Worm (Caenorhabditis elegans) whole organism, dauer: ENCODE measurements around the gene picc-1.
"Not testable (repeated sequence)": the region's sequence is repeated elsewhere in the genome, so short reads cannot be mapped to it uniquely, and the experiment has no call there.

ENCODE experiments used
- unc-62 ChIP-seq: sonication (generic microtip); optimal IDR thresholded peaks from 2 replicates; lab custom pipeline; 2017; ENCODE audit warnings: missing biosample characterization, missing genetic modification reagents, missing genetic modification characterization

The picc-1 gene

ce11 chrV:6051159-6051558 is 32.4 kb downstream of the picc-1 start, which contains the start of gene jamp-1:
TSS of gene jamp-1 (minus strand) at chrV:6051259.
- TF ChIP-seq unc-62 (GFP tag; lab: Kevin White, UChicago), result no peak

DNA sequence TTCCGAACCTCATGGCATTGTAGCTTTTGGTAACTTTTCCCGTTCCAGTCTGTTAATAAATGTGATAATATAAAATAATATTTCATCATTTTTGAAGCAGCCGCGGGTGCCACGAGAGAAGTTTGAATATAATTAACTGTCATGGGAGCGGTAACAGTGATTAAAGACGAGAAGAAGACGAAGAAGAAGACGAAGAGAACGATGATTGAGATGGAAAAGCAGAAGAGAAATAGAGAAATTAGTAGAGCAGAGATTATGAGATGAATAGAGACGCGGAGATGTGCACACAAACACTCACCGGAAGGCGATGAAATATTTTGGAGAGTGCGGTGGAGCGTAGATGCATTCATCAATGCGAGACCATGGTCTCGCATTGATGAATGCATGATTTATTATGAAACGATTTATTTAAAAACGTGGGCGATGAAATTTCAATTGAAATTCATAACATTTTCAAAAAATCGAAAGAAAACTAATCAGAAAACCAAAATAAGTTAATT is 34.4 kb downstream of the picc-1 start, which contains the start of gene seip-1:
Gene seip-1 (minus strand): TSS at position 51 of the 500 bp plus-strand sequence.
- no peak for TF ChIP-seq unc-62 (GFP tag; lab: Kevin White, UChicago)

DNA sequence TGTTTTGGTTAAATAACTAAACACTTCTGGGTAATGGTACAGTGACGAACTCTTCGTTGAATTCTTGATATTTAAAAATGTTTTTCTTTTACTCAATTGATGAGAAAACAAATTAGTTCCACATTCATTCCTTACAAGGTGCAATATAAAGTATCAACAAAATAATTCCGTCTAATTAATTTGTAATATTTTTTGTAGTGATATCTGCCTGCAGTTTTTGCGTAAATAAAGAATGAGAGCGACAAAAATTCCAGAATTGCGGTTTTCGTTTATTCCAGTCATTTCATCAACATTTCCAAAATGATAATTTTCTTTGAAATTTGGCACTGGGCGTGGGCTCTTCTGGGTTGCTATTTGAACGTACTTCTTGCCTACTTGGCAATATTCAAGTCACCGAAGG is 36.5 kb downstream of the picc-1 start, which contains the start of gene srd-20:
Gene srd-20 (plus strand): TSS at position 301 of the 400 bp plus-strand sequence.
- no peak for TF ChIP-seq unc-62 (GFP tag; lab: Kevin White, UChicago)

DNA sequence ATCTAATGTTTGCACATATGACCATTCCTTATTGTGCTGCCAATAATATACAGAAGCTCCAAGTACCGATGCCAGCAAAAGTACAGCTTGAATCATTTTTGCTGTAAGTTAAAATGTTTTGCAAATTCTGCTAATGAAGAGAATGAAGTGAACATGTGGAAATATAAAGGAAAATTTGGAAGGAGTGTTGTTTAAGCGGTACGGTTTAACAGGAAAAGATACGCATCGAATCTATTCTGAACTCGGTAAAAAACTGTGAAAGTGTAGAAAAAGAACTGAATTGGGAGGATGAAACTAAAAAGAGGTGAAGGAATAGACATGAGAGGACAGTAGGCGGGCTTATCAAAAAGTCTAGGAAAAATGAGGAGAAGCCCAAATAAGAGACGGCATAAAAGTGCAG is 44.5 kb downstream of the picc-1 start, which contains the start of gene Y38A10A.2:
Gene Y38A10A.2 (minus strand): TSS at position 101 of the 400 bp plus-strand sequence.
- no peak for TF ChIP-seq unc-62 (GFP tag; lab: Kevin White, UChicago)

DNA sequence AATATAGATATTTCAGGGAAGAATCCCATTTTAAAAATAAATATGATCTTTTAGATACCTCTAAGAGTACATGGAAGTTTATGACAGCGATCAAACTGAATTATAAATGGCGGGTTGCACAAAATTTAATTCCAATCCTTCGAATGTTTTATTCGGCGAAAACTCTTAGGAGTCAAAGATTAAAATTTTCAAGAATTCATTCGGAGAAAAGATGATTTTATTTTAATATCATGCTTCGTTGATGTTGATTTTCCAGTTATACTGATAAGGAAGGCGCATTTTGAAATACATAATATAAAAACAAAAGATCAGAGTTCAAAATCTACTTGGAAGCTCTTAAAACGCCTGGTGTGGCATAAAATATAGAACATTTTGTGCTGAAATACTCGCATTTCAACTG is 48.3 kb downstream of the picc-1 start, which contains the start of gene srh-10:
Gene srh-10 (minus strand): TSS at position 29 of the 400 bp plus-strand sequence.
- TF ChIP-seq unc-62 (GFP tag; lab: Kevin White, UChicago), result no peak

DNA sequence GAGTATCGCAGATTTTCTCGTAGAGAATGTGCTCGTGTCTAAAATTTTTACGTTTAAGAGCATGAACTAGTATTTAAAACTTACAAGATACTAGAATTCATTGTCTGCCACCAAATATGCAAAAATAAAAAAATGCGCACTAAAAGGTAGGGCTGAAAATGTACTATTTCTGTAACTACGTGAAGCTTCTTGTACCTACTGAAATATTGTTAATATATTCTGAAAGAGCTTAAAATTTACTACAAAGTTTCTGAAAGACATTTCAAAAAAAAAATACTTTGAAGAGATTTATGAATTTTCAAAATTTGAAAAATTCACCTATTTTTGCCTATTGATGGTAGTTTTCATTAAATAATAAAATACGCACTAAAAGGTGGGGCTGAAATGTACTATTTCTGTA is 51.2 kb downstream of the picc-1 start, which contains the start of gene fbxa-214:
Gene fbxa-214 (minus strand): TSS at position 101 of the 400 bp plus-strand sequence.
- TF ChIP-seq unc-62 (GFP tag; lab: Kevin White, UChicago), result not testable (repeated sequence)
